Fruit fly (Drosophila melanogaster): Measurements from ENCODE around the gene alpha-Est10.
A peak's percentile ranks its signal among the peaks of the same experiment; 100 is the strongest.

Gene alpha-Est10

DNA sequence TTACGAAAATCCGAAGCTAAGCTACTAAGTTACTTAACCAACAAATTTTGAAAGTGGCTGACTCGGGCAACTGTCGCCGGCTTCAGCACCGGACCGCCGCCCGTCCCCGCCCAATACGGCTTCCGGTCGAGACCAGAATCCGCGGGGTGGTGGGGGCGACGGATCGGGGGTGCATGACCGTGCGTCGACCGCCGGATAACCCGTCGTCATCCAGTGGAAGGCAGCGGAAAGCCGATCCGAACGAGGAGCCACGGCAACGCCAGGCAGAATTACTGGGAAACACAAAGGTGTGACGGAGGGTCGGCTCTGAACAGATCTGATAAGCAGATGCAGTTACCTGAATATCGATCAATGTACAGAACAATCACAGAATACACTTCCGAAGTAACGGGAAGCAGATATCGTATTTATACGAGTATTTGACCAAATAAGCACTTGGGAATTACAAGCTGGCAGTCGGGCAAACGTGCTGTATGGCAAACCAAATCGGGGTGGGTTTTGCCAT is 19.0 kb downstream of the alpha-Est10 start (continued):
- peak; percentile 41 for TF ChIP-seq HLH54F (GFP tag; optimal IDR thresholded peaks at IDR 0.05)
- TF ChIP-seq Nf-YB (GFP tag; optimal IDR thresholded peaks at IDR 0.05), result peak; percentile 38
- TF ChIP-seq Fer2 (tag; optimal IDR thresholded peaks at IDR 0.05), result peak; percentile 24
- TF ChIP-seq CG5180 (GFP tag; optimal IDR thresholded peaks at IDR 0.05), result peak; percentile 52
- TF ChIP-seq Dad (GFP tag; optimal IDR thresholded peaks at IDR 0.05), result peak; percentile 78
- peak; percentile 65 for TF ChIP-seq Nf-YC (tag; optimal IDR thresholded peaks at IDR 0.05)
- TF ChIP-seq schlank (tag; optimal IDR thresholded peaks at IDR 0.05), result peak; percentile 70
- TF ChIP-seq aop (GFP tag; IDR thresholded peaks at IDR 0.05), result peak; percentile 99
- no peak for TF ChIP-seq CG14965 (GFP tag; optimal IDR thresholded peaks at IDR 0.05; ENCODE audit: borderline replicate concordance)
- 0 out of 2 replicates have a peak, but pooled peaks have one; percentile 5 for TF ChIP-seq CG7372 (GFP tag; IDR thresholded peaks at IDR 0.05)
- TF ChIP-seq CG4617 (GFP tag; optimal IDR thresholded peaks at IDR 0.05; ENCODE audit: borderline replicate concordance), result no peak
- peak; percentile 34 for TF ChIP-seq CG10979 (tag; optimal IDR thresholded peaks at IDR 0.05)
- TF ChIP-seq CG15479 (GFP tag; optimal IDR thresholded peaks at IDR 0.05), result peak; percentile 12
- TF ChIP-seq hkb (optimal IDR thresholded peaks at IDR 0.05), result no peak
- TF ChIP-seq hkb (GFP tag; IDR thresholded peaks at IDR 0.05), result peak; percentile 79
- TF ChIP-seq CG10267 (tag; optimal IDR thresholded peaks at IDR 0.05), result no peak
- no peak for TF ChIP-seq ind (GFP tag; optimal IDR thresholded peaks at IDR 0.05)
- TF ChIP-seq mld (GFP tag; IDR thresholded peaks at IDR 0.05; ENCODE audit: partially characterized antibody), result peak; percentile 99
- peak; percentile 11 for TF ChIP-seq CG2120 (GFP tag; optimal IDR thresholded peaks at IDR 0.05)
- peak; percentile 40 for TF ChIP-seq CG3281 (GFP tag; optimal IDR thresholded peaks at IDR 0.05)
- TF ChIP-seq Ssrp (tag; optimal IDR thresholded peaks at IDR 0.05), result no peak
- TF ChIP-seq dimm (GFP tag; IDR thresholded peaks at IDR 0.05), result 0 out of 2 replicates have a peak, but pooled peaks have one; percentile 27
- no peak; the same call in 1 of the 2 replicates for TF ChIP-seq CG9215 (GFP tag; IDR thresholded peaks at IDR 0.05)
- no peak for TF ChIP-seq sima (GFP tag; optimal IDR thresholded peaks at IDR 0.05)
- no peak for TF ChIP-seq Usf (GFP tag; optimal IDR thresholded peaks at IDR 0.05)
- peak; percentile 26 for TF ChIP-seq CG7745 (tag; optimal IDR thresholded peaks at IDR 0.05)
- peak; percentile 67 for TF ChIP-seq CG14014 (GFP tag; IDR thresholded peaks at IDR 0.05)
- peak; percentile 39 for TF ChIP-seq CG5245 (GFP tag; optimal IDR thresholded peaks at IDR 0.05)
- TF ChIP-seq exex (tag; optimal IDR thresholded peaks at IDR 0.05), result peak; percentile 29
- peak; percentile 38 for TF ChIP-seq MBD-R2 (GFP tag; IDR thresholded peaks at IDR 0.05)
- TF ChIP-seq ssp (GFP tag; IDR thresholded peaks at IDR 0.05), result 0 out of 2 replicates have a peak, but pooled peaks have one; percentile 14
- peak; percentile 39; the same call in 1 of the 3 replicates for TF ChIP-seq H15 (GFP tag; IDR thresholded peaks at IDR 0.05)
- no peak for TF ChIP-seq tup (GFP tag; optimal IDR thresholded peaks at IDR 0.05)
- TF ChIP-seq esg (GFP tag; conservative IDR thresholded peaks at IDR 0.05), result no peak
- no peak for TF ChIP-seq danr (GFP tag; IDR thresholded peaks at IDR 0.05)
- peak; percentile 100 for TF ChIP-seq CG6791 (GFP tag; IDR thresholded peaks at IDR 0.05; ENCODE audit: partially characterized antibody)
- TF ChIP-seq fd3F (GFP tag; optimal IDR thresholded peaks at IDR 0.05), result no peak
- peak; percentile 63; the same call in 2 of the 3 replicates for TF ChIP-seq tgo (GFP tag; IDR thresholded peaks at IDR 0.05)
- TF ChIP-seq run (tag; optimal IDR thresholded peaks at IDR 0.05), result peak; percentile 66
- TF ChIP-seq fru (optimal IDR thresholded peaks at IDR 0.05), result no peak
- TF ChIP-seq fd64A (GFP tag; optimal IDR thresholded peaks at IDR 0.05), result peak; percentile 87
- TF ChIP-seq sna (GFP tag; IDR thresholded peaks at IDR 0.05; ENCODE audit: partially characterized antibody), result peak; percentile 86
- TF ChIP-seq CG34422 (GFP tag; IDR thresholded peaks at IDR 0.05), result peak; percentile 83; the same call in 2 of the 3 replicates
- peak; percentile 54; the same call in 2 of the 3 replicates for TF ChIP-seq dysf (GFP tag; IDR thresholded peaks at IDR 0.05)
- peak; percentile 67 for TF ChIP-seq CG11398 (GFP tag; optimal IDR thresholded peaks at IDR 0.05)
- TF ChIP-seq zen (tag; optimal IDR thresholded peaks at IDR 0.05), result no peak
- TF ChIP-seq chif (GFP tag; optimal IDR thresholded peaks at IDR 0.05), result peak in 1 of 2 experiments; percentile 39
- peak; percentile 18 for TF ChIP-seq vfl (GFP tag; optimal IDR thresholded peaks at IDR 0.05)
- TF ChIP-seq CG5953 (GFP tag; IDR thresholded peaks at IDR 0.05), result no peak; the same call in 1 of the 2 replicates
- peak; percentile 49 for TF ChIP-seq fd102C (GFP tag; optimal IDR thresholded peaks at IDR 0.05)
